Fruit fly (Drosophila melanogaster): ENCODE data around the gene CG11658.

CG11658 gene

DNA sequence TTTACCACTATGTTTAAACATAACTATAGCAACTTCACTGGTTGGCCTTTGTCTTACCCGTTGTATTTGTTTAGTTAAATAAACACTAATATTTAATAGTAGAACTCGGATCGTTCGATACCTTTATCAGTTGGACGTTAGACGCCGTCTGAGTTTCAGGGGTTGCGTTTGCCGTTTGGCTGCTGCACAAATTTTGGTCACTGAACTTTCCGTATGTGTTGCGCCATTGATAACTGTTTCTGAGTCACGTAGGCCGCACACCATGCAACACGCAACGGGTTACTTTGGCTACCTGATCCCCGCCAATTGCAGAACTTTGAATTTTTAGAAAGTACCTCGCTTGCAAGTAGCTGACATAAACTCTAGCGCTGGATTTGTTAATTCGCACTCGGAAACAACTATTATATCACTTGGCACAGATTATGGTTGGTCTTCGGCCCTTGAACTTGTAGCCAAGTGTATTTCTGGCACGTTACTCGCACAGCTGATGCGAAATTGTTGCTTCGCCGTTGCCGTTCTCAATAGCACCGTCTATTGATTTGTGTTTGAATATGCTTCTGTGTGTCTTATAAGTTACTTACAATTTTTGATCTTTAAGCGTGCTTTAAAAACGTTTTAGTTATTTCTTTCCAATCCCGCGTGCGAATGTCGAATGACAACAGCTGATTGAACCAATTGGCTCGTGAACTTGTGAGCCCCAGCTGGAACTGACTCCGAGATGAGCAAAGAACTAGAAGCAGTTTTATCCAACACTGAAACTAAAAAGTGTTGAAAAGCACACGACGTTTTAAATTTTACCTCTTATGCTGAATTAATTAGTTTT is 11.8 kb downstream of the CG11658 start, which contains the start of gene Dph1:
Dph1 (minus strand) TSS at position 670 of the 823 bp plus-strand sequence.
- TF ChIP-seq achi (GFP tag; optimal IDR thresholded peaks at IDR 0.05) = peak; percentile 90
- peak; percentile 97 for TF ChIP-seq svp (GFP tag)
- peak; percentile 85 for TF ChIP-seq CG10631 (GFP tag; optimal IDR thresholded peaks at IDR 0.05)
- peak; percentile 97 for TF ChIP-seq eg (GFP tag; IDR thresholded peaks at IDR 0.05)
- TF ChIP-seq CG6792 (GFP tag; optimal IDR thresholded peaks at IDR 0.05) = peak; percentile 92
- TF ChIP-seq dac (GFP tag; optimal IDR thresholded peaks at IDR 0.05) = peak; percentile 90
- TF ChIP-seq CG8119 (GFP tag; IDR thresholded peaks at IDR 0.05) = peak; percentile 93
- TF ChIP-seq cyc (GFP tag; optimal IDR thresholded peaks at IDR 0.05) = peak; percentile 86
- TF ChIP-seq vri (GFP tag; optimal IDR thresholded peaks at IDR 0.05) = peak; percentile 95
- TF ChIP-seq CG16779 (tag; optimal IDR thresholded peaks at IDR 0.05) = peak; percentile 90
- peak; percentile 92 for TF ChIP-seq Sox102F (GFP tag; optimal IDR thresholded peaks at IDR 0.05)
- peak; percentile 84 for TF ChIP-seq CG34406 (GFP tag; optimal IDR thresholded peaks at IDR 0.05)
- TF ChIP-seq Gug (GFP tag; IDR thresholded peaks at IDR 0.05) = peak; percentile 90
- TF ChIP-seq topi (GFP tag; optimal IDR thresholded peaks at IDR 0.05) = peak; percentile 93
- TF ChIP-seq CG11762 (GFP tag; optimal IDR thresholded peaks at IDR 0.05; ENCODE audit: insufficient read depth) = peak; percentile 91
- TF ChIP-seq Eip78C (GFP tag) = peak; percentile 100
- TF ChIP-seq Sox14 (GFP tag; optimal IDR thresholded peaks at IDR 0.05) = peak; percentile 93
- TF ChIP-seq CG11294 (GFP tag; IDR thresholded peaks at IDR 0.05) = peak; percentile 79; the same call in 1 of the 2 replicates
- TF ChIP-seq CG1621 (tag; optimal IDR thresholded peaks at IDR 0.05) = peak; percentile 93
- TF ChIP-seq Eip93F (GFP tag; optimal IDR thresholded peaks at IDR 0.05) = peak; percentile 19
- peak; percentile 88 for TF ChIP-seq fd85E (GFP tag; optimal IDR thresholded peaks at IDR 0.05)
- TF ChIP-seq CG15336 (GFP tag; IDR thresholded peaks at IDR 0.05) = peak; percentile 95
- peak; percentile 91 for TF ChIP-seq Eip75B (GFP tag; optimal IDR thresholded peaks at IDR 0.05)
- TF ChIP-seq Ets21C (GFP tag; optimal IDR thresholded peaks at IDR 0.05) = peak; percentile 83
- TF ChIP-seq esn (GFP tag; optimal IDR thresholded peaks at IDR 0.05) = peak; percentile 94
- TF ChIP-seq fkh (GFP tag; optimal IDR thresholded peaks at IDR 0.05) = peak; percentile 90
- TF ChIP-seq Sox15 (GFP tag; optimal IDR thresholded peaks at IDR 0.05) = peak; percentile 85
- TF ChIP-seq ss (GFP tag; optimal IDR thresholded peaks at IDR 0.05) = peak; percentile 94 to 96
- TF ChIP-seq acj6 (GFP tag; optimal IDR thresholded peaks at IDR 0.05) = peak; percentile 90
- TF ChIP-seq CG8319 (GFP tag; optimal IDR thresholded peaks at IDR 0.05) = peak; percentile 65
- TF ChIP-seq CG3919 (GFP tag; optimal IDR thresholded peaks at IDR 0.05) = peak; percentile 93
- peak; percentile 96 for TF ChIP-seq dsx (GFP tag; optimal IDR thresholded peaks at IDR 0.05; ENCODE audit: poor library complexity, severe bottlenecking)
- peak; percentile 65 for TF ChIP-seq Blimp-1 (GFP tag; optimal IDR thresholded peaks at IDR 0.05)
- peak; percentile 89 for TF ChIP-seq CG4318 (GFP tag; optimal IDR thresholded peaks at IDR 0.05)
- peak; percentile 94 for TF ChIP-seq Met (GFP tag; optimal IDR thresholded peaks at IDR 0.05)
- peak; percentile 92 for TF ChIP-seq Hr4 (GFP tag; optimal IDR thresholded peaks at IDR 0.05)
- peak; percentile 88 for TF ChIP-seq CG6808 (GFP tag; optimal IDR thresholded peaks at IDR 0.05)
- peak; percentile 91 for TF ChIP-seq pdm3 (GFP tag; optimal IDR thresholded peaks at IDR 0.05)
- peak; percentile 92 for TF ChIP-seq OdsH (GFP tag; optimal IDR thresholded peaks at IDR 0.05)
- peak; percentile 90 for TF ChIP-seq Smox (GFP tag; optimal IDR thresholded peaks at IDR 0.05)
- peak; percentile 95 for TF ChIP-seq CG6276 (GFP tag; optimal IDR thresholded peaks at IDR 0.05)
- peak; percentile 86 for TF ChIP-seq CG11902 (GFP tag; optimal IDR thresholded peaks at IDR 0.05)
- peak; percentile 83 for TF ChIP-seq spab (GFP tag; optimal IDR thresholded peaks at IDR 0.05)
- TF ChIP-seq Lpt (GFP tag; optimal IDR thresholded peaks at IDR 0.05) = peak; percentile 90
- TF ChIP-seq net (GFP tag; optimal IDR thresholded peaks at IDR 0.05) = peak; percentile 94
- peak; percentile 94 for TF ChIP-seq CG32006 (GFP tag; optimal IDR thresholded peaks at IDR 0.05)
- peak; percentile 86 to 87 for TF ChIP-seq salr (GFP tag; optimal IDR thresholded peaks at IDR 0.05)
- TF ChIP-seq Hr38 (GFP tag; optimal IDR thresholded peaks at IDR 0.05) = no peak
- peak; percentile 81 for TF ChIP-seq fd59A (GFP tag; optimal IDR thresholded peaks at IDR 0.05)
- peak; percentile 89 for TF ChIP-seq Hr39 (GFP tag; optimal IDR thresholded peaks at IDR 0.05)
